Worm (Caenorhabditis elegans) whole organism, L4/young adult: ENCODE data around the gene gpc-1.

Source experiments
- dao-5 ChIP-seq: sonication (generic microtip); optimal IDR thresholded peaks from 2 replicates; lab custom pipeline; 2016; ENCODE audit warnings: missing genotype, missing genetic modification characterization, moderate library complexity, missing compliant biosample characterization
- him-1 ChIP-seq: sonication (generic microtip); optimal IDR thresholded peaks from 2 replicates; lab custom pipeline; 2016; ENCODE audit warnings: missing genotype, missing genetic modification reagents, missing genetic modification characterization, missing compliant biosample characterization

DNA sequence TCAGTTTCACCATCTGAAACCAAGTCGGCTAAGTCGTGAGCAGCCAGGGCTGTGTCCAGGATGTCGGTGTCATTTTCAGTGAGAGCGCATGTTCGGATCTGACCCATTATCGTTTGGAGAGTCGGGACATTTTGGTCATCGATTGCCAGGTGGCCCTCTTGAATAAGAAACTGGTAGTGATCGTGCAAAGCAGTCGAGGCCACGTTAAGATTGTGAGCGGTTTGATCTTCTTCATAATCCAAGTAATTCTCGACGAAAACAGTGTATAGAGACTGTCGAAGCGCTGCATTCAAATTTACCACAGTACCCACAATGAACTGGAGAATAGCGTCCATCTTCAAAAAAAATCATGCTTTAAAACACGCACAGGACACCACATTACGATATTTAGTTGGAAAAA is 22.3 kb downstream of the gpc-1 start, which contains the start of gene T14G8.6:
- TF ChIP-seq him-1 (tag; lab: Kevin White, UChicago) (no peak), dao-5 (tag; lab: Kevin White, UChicago) (no peak)
